Fruit fly (Drosophila melanogaster): ENCODE results near the gene Gr28a.

- no peak for TF ChIP-seq pan (optimal IDR thresholded peaks at IDR 0.05)
- TF ChIP-seq psq (optimal IDR thresholded peaks at IDR 0.05): no peak
- no peak for TF ChIP-seq EcR (GFP tag; optimal IDR thresholded peaks at IDR 0.05)
- no peak for TF ChIP-seq CG8478 (optimal IDR thresholded peaks at IDR 0.05)
- no peak for TF ChIP-seq usp (GFP tag; optimal IDR thresholded peaks at IDR 0.05)
- no peak for TF ChIP-seq Dll (optimal IDR thresholded peaks at IDR 0.05)
Measured at dm6 chr2L:7452093-7452492, 1.9 kb downstream of the Gr28a start.

All from whole organism.